Fruit fly (Drosophila melanogaster) whole organism, embryonic: ENCODE data around the gene mmy.

ENCODE experiments used
- Asciz ChIP-seq: fragments of 200-800 bp; sonication (Bioruptor generic); optimal IDR thresholded peaks from 2 replicates; lab custom pipeline; 2017; ENCODE audit warnings: missing biosample characterization, mild to moderate bottlenecking, missing genetic modification characterization, missing genetic modification reagents
- B-H2 ChIP-seq: fragments of 200-800 bp; sonication (Bioruptor generic); optimal IDR thresholded peaks from 2 replicates; lab custom pipeline; 2018; ENCODE audit warnings: missing biosample characterization, mild to moderate bottlenecking, missing genetic modification characterization
- CG10274 ChIP-seq: fragments of 200-800 bp; sonication (Bioruptor generic); optimal IDR thresholded peaks from 3 replicates; lab custom pipeline; 2017; ENCODE audit warnings: missing biosample characterization, mild to moderate bottlenecking, missing genetic modification characterization
- CG11085 ChIP-seq: fragments of 200-800 bp; sonication (Bioruptor generic); IDR thresholded peaks from 2 replicates; pipeline ENCODE4 v1.3.6; 2022; ENCODE audit warnings: missing biosample characterization, missing genetic modification characterization
- CG12299 ChIP-seq: fragments of 200-800 bp; sonication (Bioruptor generic); optimal IDR thresholded peaks from 2 replicates; lab custom pipeline; 2018; ENCODE audit warnings: missing biosample characterization, mild to moderate bottlenecking, missing genetic modification characterization
- CG13287 ChIP-seq: fragments of 200-800 bp; sonication (Bioruptor generic); IDR thresholded peaks from 2 replicates; pipeline ENCODE4 v1.3.6; 2022; ENCODE audit warnings: missing biosample characterization, missing genetic modification characterization; ENCODE audit not compliant: partially characterized antibody
- CG13894 ChIP-seq: fragments of 200-800 bp; sonication (Bioruptor generic); optimal IDR thresholded peaks from 3 replicates; lab custom pipeline; 2018; ENCODE audit warnings: missing biosample characterization, mild to moderate bottlenecking, missing genetic modification characterization, moderate library complexity
- CG15269 ChIP-seq: fragments of 200-800 bp; sonication (Bioruptor generic); optimal IDR thresholded peaks from 2 replicates; lab custom pipeline; 2018; ENCODE audit warnings: missing biosample characterization, mild to moderate bottlenecking, missing genetic modification characterization, moderate library complexity
- CG17612 ChIP-seq: fragments of 200-800 bp; sonication (Bioruptor generic); IDR thresholded peaks from 2 replicates; pipeline ENCODE4 v1.3.6; 2022; ENCODE audit warnings: missing biosample characterization, missing genetic modification characterization
- CG17802 ChIP-seq: fragments of 200-800 bp; sonication (Bioruptor generic); optimal IDR thresholded peaks from 2 replicates; lab custom pipeline; 2018; ENCODE audit warnings: missing biosample characterization, mild to moderate bottlenecking, missing genetic modification characterization, moderate library complexity
- CG2129 ChIP-seq: fragments of 200-800 bp; sonication (Bioruptor generic); IDR thresholded peaks from 2 replicates; pipeline ENCODE4 v1.3.6; 2022; ENCODE audit warnings: missing biosample characterization, missing genetic modification characterization; ENCODE audit not compliant: partially characterized antibody
- CG2199 ChIP-seq: fragments of 200-800 bp; sonication (Bioruptor generic); IDR thresholded peaks from 3 replicates; pipeline ENCODE4 v1.3.6; 2022; ENCODE audit warnings: missing biosample characterization, missing genetic modification characterization
- CG30020 ChIP-seq: fragments of 200-800 bp; optimal IDR thresholded peaks from 2 replicates; lab custom pipeline; 2019; ENCODE audit warnings: missing biosample characterization, mild to moderate bottlenecking, missing genetic modification characterization, moderate library complexity
- CG34224 ChIP-seq: fragments of 200-800 bp; sonication (Bioruptor generic); IDR thresholded peaks from 3 replicates; pipeline ENCODE4 v1.3.6; 2022; ENCODE audit warnings: missing biosample characterization, missing genetic modification characterization; ENCODE audit not compliant: partially characterized antibody
- CG34422 ChIP-seq: fragments of 200-800 bp; sonication (Bioruptor generic); IDR thresholded peaks from 3 replicates; pipeline ENCODE4 v1.3.6; 2022; ENCODE audit warnings: missing biosample characterization, missing genetic modification characterization
- CG4617 ChIP-seq: fragments of 200-800 bp; sonication (Bioruptor generic); optimal IDR thresholded peaks from 3 replicates; lab custom pipeline; 2016; ENCODE audit warnings: missing biosample characterization, missing genetic modification characterization, borderline replicate concordance
- CG5180 ChIP-seq: fragments of 200-800 bp; sonication (Bioruptor generic); optimal IDR thresholded peaks from 3 replicates; lab custom pipeline; 2017; ENCODE audit warnings: missing biosample characterization, missing genetic modification characterization, mild to moderate bottlenecking, moderate library complexity, missing genetic modification reagents
- CG7357 ChIP-seq: fragments of 200-800 bp; sonication (Bioruptor generic); IDR thresholded peaks from 3 replicates; pipeline ENCODE4 v1.3.6; 2022; ENCODE audit warnings: missing biosample characterization, missing genetic modification characterization
- CG7372 ChIP-seq: fragments of 200-800 bp; sonication (Bioruptor generic); IDR thresholded peaks from 2 replicates; pipeline ENCODE4 v1.3.6; 2022; ENCODE audit warnings: missing biosample characterization, missing genetic modification characterization
- CG8765 ChIP-seq: fragments of 200-800 bp; sonication (Bioruptor generic); IDR thresholded peaks from 2 replicates; pipeline ENCODE4 v1.3.6; 2022; ENCODE audit warnings: missing biosample characterization, missing genetic modification characterization
- CG9437 ChIP-seq: fragments of 200-800 bp; sonication (Bioruptor generic); optimal IDR thresholded peaks from 2 replicates; lab custom pipeline; 2018; ENCODE audit warnings: missing biosample characterization, mild to moderate bottlenecking, missing genetic modification characterization
- CkIIα-i1 ChIP-seq: fragments of 200-800 bp; sonication (Bioruptor generic); IDR thresholded peaks from 2 replicates; pipeline ENCODE4 v1.3.6; 2022; ENCODE audit warnings: missing biosample characterization, missing genetic modification characterization
- Dbx ChIP-seq: fragments of 200-800 bp; sonication (Bioruptor generic); IDR thresholded peaks from 3 replicates; pipeline ENCODE4 v1.3.6; 2022; ENCODE audit warnings: missing biosample characterization, missing genetic modification characterization
- Dp ChIP-seq: fragments of 200-800 bp; sonication (Bioruptor generic); optimal IDR thresholded peaks from 2 replicates; lab custom pipeline; 2018; ENCODE audit warnings: missing biosample characterization, mild to moderate bottlenecking, missing genetic modification characterization, moderate library complexity
- E2f2 ChIP-seq: fragments of 200-800 bp; sonication (Bioruptor generic); IDR thresholded peaks from 2 replicates; pipeline ENCODE4 v1.3.6; 2022; ENCODE audit warnings: missing biosample characterization, missing genetic modification characterization
- HLHmδ ChIP-seq: fragments of 200-800 bp; sonication (Bioruptor generic); optimal IDR thresholded peaks from 2 replicates; lab custom pipeline; 2018; ENCODE audit warnings: missing biosample characterization, mild to moderate bottlenecking, missing genetic modification characterization, moderate library complexity
- MBD-R2 ChIP-seq: fragments of 200-800 bp; sonication (Bioruptor generic); IDR thresholded peaks from 2 replicates; pipeline ENCODE4 v1.3.6; 2022; ENCODE audit warnings: missing biosample characterization, missing genetic modification characterization
- MESR4 ChIP-seq: fragments of 200-800 bp; sonication (Bioruptor generic); optimal IDR thresholded peaks from 2 replicates; lab custom pipeline; 2018; ENCODE audit warnings: missing biosample characterization, mild to moderate bottlenecking, missing genetic modification characterization, moderate library complexity
- Med ChIP-seq: fragments of 200-800 bp; sonication (Bioruptor generic); peaks from one replicate; lab custom pipeline; 2016; ENCODE audit warnings: missing biosample characterization, missing genetic modification characterization, mild to moderate bottlenecking, inconsistent platforms, moderate library complexity
- Mrtf ChIP-seq: fragments of 200-800 bp; sonication (Bioruptor generic); IDR thresholded peaks from 3 replicates; pipeline ENCODE4 v1.3.6; 2022; ENCODE audit warnings: missing biosample characterization, missing genetic modification characterization
- NfI ChIP-seq: fragments of 200-800 bp; sonication (Bioruptor generic); optimal IDR thresholded peaks from 3 replicates; lab custom pipeline; 2018; ENCODE audit warnings: missing biosample characterization, mild to moderate bottlenecking, missing genetic modification characterization, moderate library complexity
- PHDP ChIP-seq: fragments of 200-800 bp; sonication (Bioruptor generic); optimal IDR thresholded peaks from 3 replicates; lab custom pipeline; 2018; ENCODE audit warnings: missing biosample characterization, mild to moderate bottlenecking, missing genetic modification characterization, moderate library complexity
- YL-1 ChIP-seq: fragments of 200-800 bp; sonication (Bioruptor generic); optimal IDR thresholded peaks from 3 replicates; lab custom pipeline; 2017; ENCODE audit warnings: missing biosample characterization, mild to moderate bottlenecking, missing genetic modification characterization
- chinmo ChIP-seq: fragments of 200-800 bp; sonication (Bioruptor generic); IDR thresholded peaks from 4 replicates; pipeline ENCODE4 v1.3.6; 2022; ENCODE audit warnings: missing biosample characterization, missing genetic modification characterization; ENCODE audit not compliant: partially characterized antibody
- croc ChIP-seq: fragments of 200-800 bp; sonication (Bioruptor generic); conservative IDR thresholded peaks from 3 replicates; pipeline ENCODE4 v1.3.6; 2022; ENCODE audit warnings: missing biosample characterization, missing genetic modification characterization
- dm ChIP-seq: fragments of 200-800 bp; sonication (Bioruptor generic); optimal IDR thresholded peaks from 3 replicates; lab custom pipeline; 2016; ENCODE audit warnings: missing biosample characterization, missing genetic modification characterization
- ind ChIP-seq: fragments of 200-800 bp; sonication (Bioruptor generic); optimal IDR thresholded peaks from 3 replicates; lab custom pipeline; 2016; ENCODE audit warnings: missing biosample characterization, missing genetic modification characterization
- knrl ChIP-seq: fragments of 200-800 bp; sonication (Bioruptor generic); IDR thresholded peaks from 3 replicates; pipeline ENCODE4 v1.3.6; 2022; ENCODE audit warnings: missing biosample characterization, missing genetic modification characterization; ENCODE audit not compliant: partially characterized antibody
- lbe ChIP-seq: fragments of 200-800 bp; sonication (Bioruptor generic); optimal IDR thresholded peaks from 2 replicates; lab custom pipeline; 2016; ENCODE audit warnings: missing biosample characterization, mild to moderate bottlenecking, missing genetic modification characterization
- lov ChIP-seq, 2 experiments: fragments of 200-800 bp in 1 of 2; fragments of >200 bp in 1 of 2; sonication (Bioruptor generic) in 1 of 2; IDR thresholded peaks in 1 of 2; optimal IDR thresholded peaks in 1 of 2; 2 replicates in 1 of 2; 3 replicates in 1 of 2; pipeline versions ENCODE4 v1.3.6 to Lab custom; 2017 to 2022; ENCODE audit warnings: missing biosample characterization in 1 of 2, missing genetic modification characterization in 1 of 2
- pfk ChIP-seq: fragments of 200-800 bp; sonication (Bioruptor generic); optimal IDR thresholded peaks from 2 replicates; lab custom pipeline; 2018; ENCODE audit warnings: missing biosample characterization, mild to moderate bottlenecking, missing genetic modification characterization, moderate library complexity
- pzg ChIP-seq: fragments of 200-800 bp; sonication (Bioruptor generic); optimal IDR thresholded peaks from 3 replicates; lab custom pipeline; 2018; ENCODE audit warnings: missing biosample characterization, mild to moderate bottlenecking, missing genetic modification characterization, moderate library complexity
- stwl ChIP-seq: fragments of 200-800 bp; sonication (Bioruptor generic); optimal IDR thresholded peaks from 3 replicates; lab custom pipeline; 2018; ENCODE audit warnings: missing biosample characterization, mild to moderate bottlenecking, missing genetic modification characterization, moderate library complexity
- tgo ChIP-seq: fragments of 200-800 bp; sonication (Bioruptor generic); IDR thresholded peaks from 3 replicates; pipeline ENCODE4 v1.3.6; 2022; ENCODE audit warnings: missing biosample characterization, missing genetic modification characterization
- tll ChIP-seq, 2 experiments: fragments of 200-800 bp in 1 of 2; fragments of >200 bp in 1 of 2; sonication (Bioruptor generic) in 1 of 2; optimal IDR thresholded peaks; 2 replicates each; lab custom pipeline; 2017 to 2019; ENCODE audit warnings: missing biosample characterization in 2 of 2, missing genetic modification characterization in 2 of 2, mild to moderate bottlenecking in 1 of 2, moderate library complexity in 1 of 2
- trem ChIP-seq: fragments of 200-800 bp; optimal IDR thresholded peaks from 3 replicates; lab custom pipeline; 2019; ENCODE audit warnings: missing biosample characterization, mild to moderate bottlenecking, missing genetic modification characterization, moderate library complexity
- ttk ChIP-seq: fragments of 200-800 bp; sonication (Bioruptor generic); IDR thresholded peaks from 2 replicates; pipeline ENCODE4 v2.1.2; 2022; ENCODE audit warnings: missing biosample characterization, missing genetic modification characterization
- unpg ChIP-seq: fragments of 200-800 bp; sonication (Bioruptor generic); optimal IDR thresholded peaks from 3 replicates; lab custom pipeline; 2018; ENCODE audit warnings: missing biosample characterization, mild to moderate bottlenecking, missing genetic modification characterization, moderate library complexity

mmy gene

dm6 chr2L:6424198-6424597 lies 49.5 kb downstream of the mmy start, which contains the start of gene Fic:
TSS of gene Fic (plus strand) at chr2L:6424336.
- TF ChIP-seq Dp, result peak; percentile 57
- TF ChIP-seq CG7357 (GFP tag; lab: Robert Waterston, UW), result no peak
- TF ChIP-seq CG11085 (GFP tag; lab: Robert Waterston, UW), result no peak
- no peak for TF ChIP-seq lov (optimal IDR thresholded peaks at IDR 0.05; lab: Kevin White, UChicago)
- 0 out of 3 replicates have a peak, but pooled peaks have one; percentile 27 for TF ChIP-seq lov (GFP tag; IDR thresholded peaks at IDR 0.05; lab: Robert Waterston, UW)
- peak; percentile 92 for TF ChIP-seq pfk (GFP tag; lab: Kevin White, UChicago)
- TF ChIP-seq dm (GFP tag; lab: Kevin White, UChicago), result peak; percentile 32
- TF ChIP-seq CG10274 (GFP tag; lab: Kevin White, UChicago), result no peak
- TF ChIP-seq CG12299 (tag; lab: Kevin White, UChicago), result no peak
- no peak for TF ChIP-seq NfI (GFP tag; lab: Kevin White, UChicago)
- no peak for TF ChIP-seq ttk (GFP tag; lab: Robert Waterston, UW)
- TF ChIP-seq CG2199 (GFP tag; lab: Robert Waterston, UW), result 0 out of 3 replicates have a peak, but pooled peaks have one; percentile 18
- peak; percentile 69; the same call in 2 of the 4 replicates for TF ChIP-seq chinmo (GFP tag; lab: Robert Waterston, UW)
- TF ChIP-seq tll (GFP tag; optimal IDR thresholded peaks at IDR 0.05; lab: Kevin White, UChicago), result peak in 1 of 2 experiments; percentile 75
- TF ChIP-seq YL-1, result peak; percentile 26
- peak; percentile 25 for TF ChIP-seq CG9437 (GFP tag; lab: Kevin White, UChicago)
- no peak for TF ChIP-seq lbe
- TF ChIP-seq CG34422, result peak; percentile 22; the same call in 1 of the 3 replicates
- TF ChIP-seq CG8765 (GFP tag; lab: Robert Waterston, UW), result no peak
- no peak for TF ChIP-seq unpg
- no peak for TF ChIP-seq tgo
- peak; percentile 37 for TF ChIP-seq CG5180
- TF ChIP-seq B-H2 (GFP tag; lab: Kevin White, UChicago), result no peak
- no peak for TF ChIP-seq CkIIα-i1 (GFP tag; lab: Robert Waterston, UW)
- TF ChIP-seq pzg (GFP tag; lab: Kevin White, UChicago), result peak; percentile 43
- peak; percentile 16 for TF ChIP-seq trem
- TF ChIP-seq stwl (tag; lab: Kevin White, UChicago), result peak; percentile 87
- no peak for TF ChIP-seq CG7372
- peak; percentile 76 for TF ChIP-seq MBD-R2 (GFP tag; lab: Robert Waterston, UW)
- TF ChIP-seq CG13894, result no peak
- no peak for TF ChIP-seq CG15269 (tag; lab: Kevin White, UChicago)
- no peak for TF ChIP-seq CG17802 (tag; lab: Kevin White, UChicago)
- peak; percentile 67 for TF ChIP-seq CG4617
- TF ChIP-seq E2f2 (GFP tag; lab: Robert Waterston, UW), result peak; percentile 60
- no peak for TF ChIP-seq croc (GFP tag; lab: Robert Waterston, UW)
- 0 out of 3 replicates have a peak, but pooled peaks have one; percentile 12 for TF ChIP-seq knrl (GFP tag; lab: Robert Waterston, UW)
- TF ChIP-seq Asciz (GFP tag; lab: Kevin White, UChicago), result no peak
- no peak for TF ChIP-seq ind (GFP tag; lab: Kevin White, UChicago)
- no peak for TF ChIP-seq CG17612 (GFP tag; lab: Robert Waterston, UW)
- TF ChIP-seq CG2129 (GFP tag; lab: Robert Waterston, UW), result no peak
- TF ChIP-seq Med (GFP tag; lab: Kevin White, UChicago), result peak; percentile 78
- TF ChIP-seq Dbx (GFP tag; lab: Robert Waterston, UW), result no peak
- TF ChIP-seq Mrtf (GFP tag; lab: Robert Waterston, UW), result no peak
- TF ChIP-seq HLHmδ (GFP tag; lab: Kevin White, UChicago), result no peak
- no peak for TF ChIP-seq PHDP (tag; lab: Kevin White, UChicago)
- TF ChIP-seq MESR4 (GFP tag; lab: Kevin White, UChicago), result peak; percentile 85
- TF ChIP-seq CG34224, result peak; percentile 22; the same call in 2 of the 3 replicates
- TF ChIP-seq CG13287, result peak; percentile 58; the same call in 1 of the 2 replicates
- TF ChIP-seq CG30020 (tag; lab: Kevin White, UChicago), result peak; percentile 12
